Worm (Caenorhabditis elegans) whole organism, early embryonic: Measurements from ENCODE around the gene R11D1.2.

Experiments used
- B0310.2 ChIP-seq: sonication (generic microtip); optimal IDR thresholded peaks from 2 replicates; lab custom pipeline; 2016; ENCODE audit warnings: mild to moderate bottlenecking, missing genetic modification characterization, missing compliant biosample characterization
- F13C5.2 ChIP-seq: sonication (generic microtip); optimal IDR thresholded peaks from 2 replicates; lab custom pipeline; 2017; ENCODE audit warnings: mild to moderate bottlenecking, missing genetic modification characterization, inconsistent platforms, missing compliant biosample characterization
- aly-1 ChIP-seq: sonication (generic microtip); optimal IDR thresholded peaks from 2 replicates; lab custom pipeline; 2016; ENCODE audit warnings: missing genetic modification characterization, missing compliant biosample characterization
- ama-1 ChIP-seq: fragments of 150-350 bp; optimal IDR thresholded peaks from 2 replicates; lab custom pipeline; 2014
- ceh-13 ChIP-seq: fragments of 200-800 bp; sonication (Bioruptor generic); optimal IDR thresholded peaks from 2 replicates; lab custom pipeline; 2018; ENCODE audit warnings: mild to moderate bottlenecking, missing genetic modification characterization, missing compliant biosample characterization
- ceh-36 ChIP-seq: sonication (generic microtip); optimal IDR thresholded peaks from 2 replicates; lab custom pipeline; 2016; ENCODE audit warnings: missing genetic modification characterization, inconsistent platforms, missing compliant biosample characterization
- ets-7 ChIP-seq: sonication (generic microtip); optimal IDR thresholded peaks from 2 replicates; lab custom pipeline; 2016; ENCODE audit warnings: missing genotype, missing genetic modification characterization, missing compliant biosample characterization
- flt-1 ChIP-seq: fragments of 200-800 bp; sonication (Bioruptor generic); IDR thresholded peaks from 2 replicates; pipeline ENCODE4 v1.3.6; 2022; ENCODE audit warnings: missing genetic modification characterization, missing compliant biosample characterization
- hmbx-1 ChIP-seq: sonication (generic microtip); optimal IDR thresholded peaks from 2 replicates; lab custom pipeline; 2016; ENCODE audit warnings: mild to moderate bottlenecking, missing genetic modification characterization, missing compliant biosample characterization
- hmg-4 ChIP-seq: fragments of 200-800 bp; sonication (Bioruptor generic); optimal IDR thresholded peaks from 2 replicates; lab custom pipeline; 2018; ENCODE audit warnings: mild to moderate bottlenecking, missing genetic modification characterization, missing compliant biosample characterization
- hnd-1 ChIP-seq: sonication (generic microtip); optimal IDR thresholded peaks from 2 replicates; lab custom pipeline; 2016; ENCODE audit warnings: missing genetic modification characterization, missing compliant biosample characterization
- pes-1 ChIP-seq: fragments of 200-800 bp; sonication (Bioruptor generic); IDR thresholded peaks from 2 replicates; pipeline ENCODE4 v1.3.6; 2022; ENCODE audit warnings: missing genetic modification reagents, missing genetic modification characterization, missing compliant biosample characterization
- scrt-1 ChIP-seq: fragments of 200-800 bp; sonication (Bioruptor generic); IDR thresholded peaks from 2 replicates; pipeline ENCODE4 v1.3.6; 2022; ENCODE audit warnings: missing genetic modification characterization, missing compliant biosample characterization
- sea-1 ChIP-seq: fragments of 200-800 bp; sonication (Bioruptor generic); conservative IDR thresholded peaks from 2 replicates; pipeline ENCODE4 v1.3.6; 2022; ENCODE audit warnings: missing genetic modification characterization, missing compliant biosample characterization
- tbx-11 ChIP-seq: fragments of 200-800 bp; sonication (Bioruptor generic); IDR thresholded peaks from 2 replicates; pipeline ENCODE4 v1.3.6; 2022; ENCODE audit warnings: missing genetic modification characterization, missing compliant biosample characterization
- tbx-37 ChIP-seq: fragments of 200-800 bp; sonication (Bioruptor generic); conservative IDR thresholded peaks from 2 replicates; pipeline ENCODE4 v1.3.6; 2022; ENCODE audit warnings: missing genetic modification reagents, missing genetic modification characterization, missing compliant biosample characterization
- tra-4 ChIP-seq: sonication (generic microtip); optimal IDR thresholded peaks from 2 replicates; lab custom pipeline; 2017; ENCODE audit warnings: missing genetic modification characterization, missing compliant biosample characterization

The R11D1.2 gene

ce11 chrV:12747431-12747830 is 39.0 kb downstream of the R11D1.2 start, which contains the start of gene C15C8.4:
Gene C15C8.4, minus strand, starts transcription at chrV:12747463.
- TF ChIP-seq ets-7, result no peak
- TF ChIP-seq ceh-13 (GFP tag; lab: Kevin White, UChicago), result no peak
- TF ChIP-seq pes-1 (GFP tag; lab: Robert Waterston, UW), result no peak
- no peak for TF ChIP-seq tra-4 (tag; lab: Kevin White, UChicago)
- TF ChIP-seq flt-1 (GFP tag; lab: Robert Waterston, UW), result no peak
- no peak for TF ChIP-seq F13C5.2 (tag; lab: Kevin White, UChicago)
- no peak for TF ChIP-seq ceh-36 (tag; lab: Kevin White, UChicago)
- TF ChIP-seq hmbx-1 (tag; lab: Kevin White, UChicago), result no peak
- no peak for TF ChIP-seq aly-1 (tag; lab: Kevin White, UChicago)
- TF ChIP-seq tbx-11 (GFP tag; lab: Robert Waterston, UW), result no peak
- no peak for TF ChIP-seq hnd-1 (tag; lab: Kevin White, UChicago)
- TF ChIP-seq hmg-4 (GFP tag; lab: Kevin White, UChicago), result no peak
- TF ChIP-seq ama-1 (lab: Kevin White, UChicago), result no peak

ce11 chrV:12747856-12748255 is 39.5 kb downstream of the R11D1.2 start, which contains the start of gene C15C8.5:
Gene C15C8.5, plus strand, starts transcription at chrV:12748007.
- no peak for TF ChIP-seq hmbx-1 (tag; lab: Kevin White, UChicago)
- no peak for TF ChIP-seq scrt-1 (GFP tag; lab: Robert Waterston, UW)
- TF ChIP-seq aly-1 (tag; lab: Kevin White, UChicago), result no peak
- TF ChIP-seq sea-1, result no peak
- TF ChIP-seq F13C5.2 (tag; lab: Kevin White, UChicago), result no peak
- TF ChIP-seq hnd-1 (tag; lab: Kevin White, UChicago), result no peak
- TF ChIP-seq tra-4 (tag; lab: Kevin White, UChicago), result no peak
- no peak for TF ChIP-seq ama-1 (lab: Kevin White, UChicago)
- TF ChIP-seq pes-1 (GFP tag; lab: Robert Waterston, UW), result no peak
- no peak for TF ChIP-seq ets-7
- TF ChIP-seq tbx-37 (GFP tag; lab: Robert Waterston, UW), result no peak
- TF ChIP-seq ceh-13 (GFP tag; lab: Kevin White, UChicago), result no peak
- no peak for TF ChIP-seq ceh-36 (tag; lab: Kevin White, UChicago)

- TF ChIP-seq tra-4 (tag; lab: Kevin White, UChicago) (no peak), aly-1 (tag; lab: Kevin White, UChicago) (no peak), tbx-11 (GFP tag; lab: Robert Waterston, UW) (no peak), tbx-37 (GFP tag; lab: Robert Waterston, UW) (no peak), ama-1 (lab: Kevin White, UChicago) (no peak), pes-1 (GFP tag; lab: Robert Waterston, UW) (no peak), ceh-13 (GFP tag; lab: Kevin White, UChicago) (no peak), ets-7 (no peak), F13C5.2 (tag; lab: Kevin White, UChicago) (no peak), B0310.2 (tag; lab: Kevin White, UChicago) (no peak)
Observed at ce11 chrV:12749558-12749957, 41.2 kb downstream of the R11D1.2 start.

- TF ChIP-seq ceh-13 (GFP tag; lab: Kevin White, UChicago) (no peak), flt-1 (GFP tag; lab: Robert Waterston, UW) (no peak), aly-1 (tag; lab: Kevin White, UChicago) (no peak), hnd-1 (tag; lab: Kevin White, UChicago) (no peak), hmg-4 (GFP tag; lab: Kevin White, UChicago) (no peak), ama-1 (lab: Kevin White, UChicago) (no peak), tra-4 (tag; lab: Kevin White, UChicago) (no peak), tbx-11 (GFP tag; lab: Robert Waterston, UW) (no peak), ets-7 (no peak), F13C5.2 (tag; lab: Kevin White, UChicago) (no peak), pes-1 (GFP tag; lab: Robert Waterston, UW) (no peak), B0310.2 (tag; lab: Kevin White, UChicago) (no peak), sea-1 (no peak), tbx-37 (GFP tag; lab: Robert Waterston, UW) (no peak), scrt-1 (GFP tag; lab: Robert Waterston, UW) (no peak), hmbx-1 (tag; lab: Kevin White, UChicago) (no peak), ceh-36 (tag; lab: Kevin White, UChicago) (no peak)
Observed at ce11 chrV:12751495-12752050, 43.2 kb downstream of the R11D1.2 start, which contains the start of gene C15C8.6. Gene C15C8.6, minus strand, starts transcription at chrV:12751545.

ce11 chrV:12752407-12752806 is 44.0 kb downstream of the R11D1.2 start, which contains the start of gene C15C8.8:
Gene C15C8.8, minus strand, starts transcription at chrV:12752507.
- TF ChIP-seq aly-1 (tag; lab: Kevin White, UChicago) (no peak), ets-7 (no peak), sea-1 (no peak), flt-1 (GFP tag; lab: Robert Waterston, UW) (no peak), F13C5.2 (tag; lab: Kevin White, UChicago) (no peak), ama-1 (lab: Kevin White, UChicago) (no peak), hmg-4 (GFP tag; lab: Kevin White, UChicago) (no peak), tra-4 (tag; lab: Kevin White, UChicago) (no peak), ceh-13 (GFP tag; lab: Kevin White, UChicago) (no peak), scrt-1 (GFP tag; lab: Robert Waterston, UW) (no peak), tbx-11 (GFP tag; lab: Robert Waterston, UW) (no peak), ceh-36 (tag; lab: Kevin White, UChicago) (no peak), B0310.2 (tag; lab: Kevin White, UChicago) (no peak), hnd-1 (tag; lab: Kevin White, UChicago) (no peak), hmbx-1 (tag; lab: Kevin White, UChicago) (no peak), pes-1 (GFP tag; lab: Robert Waterston, UW) (no peak), tbx-37 (GFP tag; lab: Robert Waterston, UW) (no peak)

ce11 chrV:12754839-12755238 is 46.4 kb downstream of the R11D1.2 start, which contains the start of gene gpa-13:
Gene gpa-13, minus strand, starts transcription at chrV:12754939.
- no peak for TF ChIP-seq B0310.2 (tag; lab: Kevin White, UChicago)
- no peak for TF ChIP-seq pes-1 (GFP tag; lab: Robert Waterston, UW)
- no peak for TF ChIP-seq hnd-1 (tag; lab: Kevin White, UChicago)
- TF ChIP-seq tbx-37 (GFP tag; lab: Robert Waterston, UW), result no peak
- no peak for TF ChIP-seq scrt-1 (GFP tag; lab: Robert Waterston, UW)
